Fruit fly (Drosophila melanogaster) whole organism, pupa: Measurements from ENCODE around the gene CG11841.

Experiments used
- CG10348 ChIP-seq: fragments of 200-800 bp; sonication (Bioruptor generic); IDR thresholded peaks from 2 replicates; pipeline ENCODE4 v1.3.6; 2022; ENCODE audit warnings: missing biosample characterization, missing genetic modification characterization
- CG12605 ChIP-seq: fragments of 200-800 bp; sonication (Bioruptor generic); IDR thresholded peaks from 2 replicates; pipeline ENCODE4 v1.3.6; 2022; ENCODE audit warnings: missing biosample characterization, missing genetic modification characterization
- CG13204 ChIP-seq: fragments of 200-800 bp; sonication (Bioruptor generic); optimal IDR thresholded peaks from 2 replicates; lab custom pipeline; 2018; ENCODE audit warnings: missing biosample characterization, mild to moderate bottlenecking, missing genetic modification characterization, moderate library complexity
- CG14655 ChIP-seq: fragments of 200-800 bp; sonication (Bioruptor generic); optimal IDR thresholded peaks from 3 replicates; lab custom pipeline; 2017; ENCODE audit warnings: mild to moderate bottlenecking, missing biosample characterization, missing genetic modification reagents, missing genetic modification characterization
- CG15710 ChIP-seq: fragments of 200-800 bp; sonication (Bioruptor generic); optimal IDR thresholded peaks from 2 replicates; lab custom pipeline; 2018; ENCODE audit warnings: missing biosample characterization, mild to moderate bottlenecking, missing genetic modification characterization, moderate library complexity
- CG17806 ChIP-seq: fragments of 200-800 bp; sonication (Bioruptor generic); optimal IDR thresholded peaks from 2 replicates; lab custom pipeline; 2018; ENCODE audit warnings: missing biosample characterization, mild to moderate bottlenecking, missing genetic modification characterization, moderate library complexity
- CG32121 ChIP-seq: fragments of 200-800 bp; sonication (Bioruptor generic); IDR thresholded peaks from 2 replicates; pipeline ENCODE4 v1.3.6; 2022; ENCODE audit warnings: missing biosample characterization, missing genetic modification characterization
- CG34367 ChIP-seq: fragments of 200-800 bp; sonication (Bioruptor generic); optimal IDR thresholded peaks from 2 replicates; lab custom pipeline; 2018; ENCODE audit warnings: missing biosample characterization, mild to moderate bottlenecking, missing genetic modification characterization
- CG4496 ChIP-seq: fragments of 200-800 bp; sonication (Bioruptor generic); IDR thresholded peaks from 3 replicates; pipeline ENCODE4 v1.3.6; 2022; ENCODE audit warnings: missing biosample characterization, missing genetic modification characterization
- CG8159 ChIP-seq: fragments of 200-800 bp; sonication (Bioruptor generic); optimal IDR thresholded peaks from 3 replicates; lab custom pipeline; 2018; ENCODE audit warnings: missing biosample characterization, mild to moderate bottlenecking, missing genetic modification characterization, moderate library complexity
- CG8301 ChIP-seq: fragments of 200-800 bp; sonication (Bioruptor generic); optimal IDR thresholded peaks from 2 replicates; lab custom pipeline; 2018; ENCODE audit warnings: missing biosample characterization, mild to moderate bottlenecking, missing genetic modification characterization
- CG9948 ChIP-seq: fragments of 200-800 bp; sonication (Bioruptor generic); optimal IDR thresholded peaks from 2 replicates; lab custom pipeline; 2018; ENCODE audit warnings: missing biosample characterization, mild to moderate bottlenecking, missing genetic modification characterization, moderate library complexity
- D1 ChIP-seq: fragments of 200-800 bp; sonication (Bioruptor generic); optimal IDR thresholded peaks from 2 replicates; lab custom pipeline; 2018; ENCODE audit warnings: missing biosample characterization, mild to moderate bottlenecking, missing genetic modification characterization, moderate library complexity
- EcR ChIP-seq: fragments of 200-800 bp; sonication (Bioruptor generic); optimal IDR thresholded peaks from 3 replicates; lab custom pipeline; 2019; ENCODE audit warnings: missing biosample characterization, missing genetic modification characterization, mild to moderate bottlenecking, moderate library complexity, missing genetic modification reagents
- Ets98B ChIP-seq: fragments of 200-800 bp; sonication (Bioruptor generic); IDR thresholded peaks from 2 replicates; pipeline ENCODE4 v1.3.6; 2022; ENCODE audit warnings: missing biosample characterization, missing genetic modification characterization
- Pif1A ChIP-seq: fragments of 200-800 bp; sonication (Bioruptor generic); optimal IDR thresholded peaks from 3 replicates; lab custom pipeline; 2016; ENCODE audit warnings: missing biosample characterization, missing genetic modification characterization
- Pif1B ChIP-seq: fragments of 200-800 bp; sonication (Bioruptor generic); optimal IDR thresholded peaks from 3 replicates; lab custom pipeline; 2016; ENCODE audit warnings: missing biosample characterization, missing genetic modification characterization
- Snoo ChIP-seq: fragments of 200-800 bp; sonication (Bioruptor generic); optimal IDR thresholded peaks from 3 replicates; lab custom pipeline; 2017; ENCODE audit warnings: missing biosample characterization, mild to moderate bottlenecking, missing genetic modification characterization, inconsistent platforms
- fd96Ca ChIP-seq: fragments of 200-800 bp; sonication (Bioruptor generic); IDR thresholded peaks from 3 replicates; pipeline ENCODE4 v1.3.6; 2022; ENCODE audit warnings: missing biosample characterization, missing genetic modification characterization
- gl ChIP-seq: fragments of 200-800 bp; sonication (Bioruptor generic); optimal IDR thresholded peaks from 2 replicates; lab custom pipeline; 2018; ENCODE audit warnings: missing biosample characterization, mild to moderate bottlenecking, missing genetic modification characterization
- rn ChIP-seq: fragments of 200-800 bp; sonication (Bioruptor generic); IDR thresholded peaks from 2 replicates; pipeline ENCODE4 v1.3.6; 2022; ENCODE audit warnings: missing biosample characterization, missing genetic modification characterization

The CG11841 gene

dm6 chr3R:29066285-29066684 lies 15.4 kb downstream of the CG11841 start:
- TF ChIP-seq CG17806 (tag; lab: Kevin White, UChicago), result no peak
- TF ChIP-seq Snoo (tag; lab: Kevin White, UChicago), result no peak
- no peak for TF ChIP-seq CG10348
- TF ChIP-seq D1 (tag; lab: Kevin White, UChicago), result no peak
- TF ChIP-seq Pif1B (GFP tag; lab: Kevin White, UChicago), result no peak
- TF ChIP-seq CG4496 (GFP tag; lab: Robert Waterston, UW), result no peak
- TF ChIP-seq CG13204 (GFP tag; lab: Kevin White, UChicago), result no peak
- TF ChIP-seq CG14655 (GFP tag; lab: Kevin White, UChicago), result no peak
- TF ChIP-seq CG15710 (tag; lab: Kevin White, UChicago), result no peak
- no peak for TF ChIP-seq Pif1A (GFP tag; lab: Kevin White, UChicago)
- no peak for TF ChIP-seq CG32121
- TF ChIP-seq gl (tag; lab: Kevin White, UChicago), result no peak
- TF ChIP-seq CG34367 (tag; lab: Kevin White, UChicago), result no peak
- no peak for TF ChIP-seq CG12605 (GFP tag; lab: Robert Waterston, UW)
- TF ChIP-seq Ets98B (GFP tag; lab: Robert Waterston, UW), result no peak

- TF ChIP-seq CG9948 (tag; lab: Kevin White, UChicago) (no peak), Ets98B (GFP tag; lab: Robert Waterston, UW) (no peak), gl (tag; lab: Kevin White, UChicago) (no peak), CG34367 (tag; lab: Kevin White, UChicago) (no peak), CG32121 (no peak), EcR (GFP tag; lab: Kevin White, UChicago) (no peak), Pif1B (GFP tag; lab: Kevin White, UChicago) (no peak), D1 (tag; lab: Kevin White, UChicago) (no peak), CG14655 (GFP tag; lab: Kevin White, UChicago) (no peak), CG4496 (GFP tag; lab: Robert Waterston, UW) (no peak)
These were observed 16.2 kb downstream of the CG11841 start for dm6 chr3R:29067091-29067490.

dm6 chr3R:29068430-29069207 lies 17.8 kb downstream of the CG11841 start:
- TF ChIP-seq fd96Ca (GFP tag; lab: Robert Waterston, UW), result no peak
- TF ChIP-seq Ets98B (GFP tag; lab: Robert Waterston, UW), result peak; percentile 39; the same call in 1 of the 2 replicates
- TF ChIP-seq CG12605 (GFP tag; lab: Robert Waterston, UW), result 0 out of 2 replicates have a peak, but pooled peaks have one; percentile 19
- TF ChIP-seq EcR (GFP tag; lab: Kevin White, UChicago), result no peak
- TF ChIP-seq CG14655 (GFP tag; lab: Kevin White, UChicago), result peak; percentile 9
- TF ChIP-seq CG32121, result peak; percentile 54; the same call in 1 of the 2 replicates
- TF ChIP-seq CG13204 (GFP tag; lab: Kevin White, UChicago), result no peak
- TF ChIP-seq CG15710 (tag; lab: Kevin White, UChicago), result peak; percentile 19
- TF ChIP-seq Pif1A (GFP tag; lab: Kevin White, UChicago), result no peak
- TF ChIP-seq Snoo (tag; lab: Kevin White, UChicago), result no peak
- peak; percentile 60; the same call in 2 of the 3 replicates for TF ChIP-seq CG4496 (GFP tag; lab: Robert Waterston, UW)
- TF ChIP-seq CG8301, result peak; percentile 13

dm6 chr3R:29069208-29070072 lies 18.6 kb downstream of the CG11841 start:
- TF ChIP-seq CG34367 (tag; lab: Kevin White, UChicago), result no peak
- no peak for TF ChIP-seq CG32121
- TF ChIP-seq CG13204 (GFP tag; lab: Kevin White, UChicago), result no peak
- TF ChIP-seq gl (tag; lab: Kevin White, UChicago), result no peak
- TF ChIP-seq Pif1B (GFP tag; lab: Kevin White, UChicago), result no peak

dm6 chr3R:29071141-29071540 lies 20.3 kb downstream of the CG11841 start:
- no peak for TF ChIP-seq CG9948 (tag; lab: Kevin White, UChicago)
- no peak for TF ChIP-seq Pif1B (GFP tag; lab: Kevin White, UChicago)
- no peak for TF ChIP-seq CG15710 (tag; lab: Kevin White, UChicago)
- no peak for TF ChIP-seq rn (GFP tag; lab: Robert Waterston, UW)
- TF ChIP-seq CG8301, result no peak
- TF ChIP-seq Pif1A (GFP tag; lab: Kevin White, UChicago), result no peak
- no peak for TF ChIP-seq CG12605 (GFP tag; lab: Robert Waterston, UW)
- TF ChIP-seq EcR (GFP tag; lab: Kevin White, UChicago), result no peak
- TF ChIP-seq fd96Ca (GFP tag; lab: Robert Waterston, UW), result no peak
- TF ChIP-seq Snoo (tag; lab: Kevin White, UChicago), result no peak
- no peak for TF ChIP-seq CG14655 (GFP tag; lab: Kevin White, UChicago)
- no peak for TF ChIP-seq D1 (tag; lab: Kevin White, UChicago)
- no peak for TF ChIP-seq CG8159 (tag; lab: Kevin White, UChicago)
- no peak for TF ChIP-seq CG34367 (tag; lab: Kevin White, UChicago)
- no peak for TF ChIP-seq CG13204 (GFP tag; lab: Kevin White, UChicago)
- TF ChIP-seq CG10348, result no peak
- no peak for TF ChIP-seq gl (tag; lab: Kevin White, UChicago)
- TF ChIP-seq CG17806 (tag; lab: Kevin White, UChicago), result no peak
- TF ChIP-seq CG4496 (GFP tag; lab: Robert Waterston, UW), result no peak
